Worm (Caenorhabditis elegans): Measurements from ENCODE around the gene daf-37.

daf-37 gene

ce11 chrII:6236093-6236945 lies 28.3 kb upstream of the daf-37 start:
- TF ChIP-seq nhr-129 (tag; optimal IDR thresholded peaks at IDR 0.05): peak; percentile 21
- no peak for TF ChIP-seq blmp-1 (tag; optimal IDR thresholded peaks at IDR 0.05; ENCODE audit: insufficient read depth)
- TF ChIP-seq F13H6.1 (tag; optimal IDR thresholded peaks at IDR 0.05): peak; percentile 46
- peak; percentile 4 for TF ChIP-seq nhr-25 (tag; optimal IDR thresholded peaks at IDR 0.05)
- no peak for TF ChIP-seq elt-1 (tag; optimal IDR thresholded peaks at IDR 0.05)

ce11 chrII:6235432-6236092 lies 27.5 kb upstream of the daf-37 start, which contains the start of gene T24H7.9:
Gene T24H7.9, minus strand, starts transcription at chrII:6235505.
- peak; percentile 27 for TF ChIP-seq fos-1 (tag; optimal IDR thresholded peaks at IDR 0.05)
- no peak for TF ChIP-seq unc-62 (GFP tag; optimal IDR thresholded peaks at IDR 0.05)

DNA sequence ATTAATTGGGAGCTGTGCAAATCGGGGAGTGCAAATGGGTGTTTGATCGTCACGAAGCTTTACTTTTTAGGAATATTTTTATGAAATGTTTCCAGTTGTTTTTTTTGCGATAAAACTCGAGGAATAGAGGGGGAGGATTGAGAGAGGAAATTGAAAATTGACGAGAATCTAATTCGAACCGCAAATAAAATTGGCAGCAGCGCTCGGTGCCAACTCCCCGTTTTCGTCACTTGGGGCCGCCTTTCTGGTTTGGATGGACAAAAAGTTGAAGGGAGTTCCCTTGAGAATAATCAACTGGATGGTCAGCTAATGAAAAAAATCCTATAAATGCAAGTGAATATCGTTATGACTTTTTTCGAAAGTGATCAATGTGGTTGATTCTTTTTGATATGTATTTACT lies 22.1 kb upstream of the daf-37 start:
- TF ChIP-seq elt-3 (tag; optimal IDR thresholded peaks at IDR 0.05) (no peak), ztf-1 (GFP tag; conservative IDR thresholded peaks at IDR 0.05) (no peak), ztf-11 (tag; optimal IDR thresholded peaks at IDR 0.05) (no peak), dmd-4 (tag; optimal IDR thresholded peaks at IDR 0.05) (no peak), mbf-1 (tag; optimal IDR thresholded peaks at IDR 0.05) (no peak), nhr-11 (tag; optimal IDR thresholded peaks at IDR 0.05) (no peak), ceh-82 (tag; optimal IDR thresholded peaks at IDR 0.05) (no peak), unc-62 (GFP tag; optimal IDR thresholded peaks at IDR 0.05) (no peak), nhr-6 (tag; optimal IDR thresholded peaks at IDR 0.05) (no peak), sma-9 (GFP tag; optimal IDR thresholded peaks at IDR 0.05) (no peak), sma-9 (tag; optimal IDR thresholded peaks at IDR 0.05) (no peak), mdl-1 (tag; optimal IDR thresholded peaks at IDR 0.05) (no peak), sem-4 (tag; optimal IDR thresholded peaks at IDR 0.05) (no peak), nhr-237 (tag; optimal IDR thresholded peaks at IDR 0.05) (no peak), lin-11 (tag; optimal IDR thresholded peaks at IDR 0.05) (no peak), lin-39 (tag; optimal IDR thresholded peaks at IDR 0.05) (no peak), aly-2 (tag; optimal IDR thresholded peaks at IDR 0.05) (no peak), mab-5 (tag; optimal IDR thresholded peaks at IDR 0.05) (no peak), nhr-77 (tag; optimal IDR thresholded peaks at IDR 0.05) (no peak)

DNA sequence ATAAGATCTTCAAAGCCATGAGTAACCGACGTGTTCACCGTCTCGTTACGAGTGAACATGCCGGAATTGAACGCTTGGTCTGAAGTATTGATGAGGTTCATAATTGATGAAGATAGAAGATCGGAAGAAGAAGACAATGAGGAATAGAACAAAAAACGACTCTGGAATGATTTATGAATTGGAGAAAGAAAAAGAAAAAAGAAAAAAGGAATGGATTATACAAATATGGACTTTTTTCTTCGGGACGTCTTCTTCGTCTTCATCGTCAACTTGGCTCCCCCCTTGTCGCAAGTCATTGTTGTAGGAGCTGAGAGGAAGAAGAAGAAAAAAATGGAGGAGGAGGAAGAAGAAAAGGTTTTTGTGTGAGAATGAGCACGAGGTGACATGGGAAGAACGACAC lies 19.0 kb upstream of the daf-37 start, which contains the start of gene srsy-2:
srsy-2 (minus strand) TSS at position 101 of the 400 bp plus-strand sequence.
- TF ChIP-seq sma-3 (GFP tag; optimal IDR thresholded peaks at IDR 0.05) (no peak), nhr-11 (tag; optimal IDR thresholded peaks at IDR 0.05) (no peak), blmp-1 (tag; optimal IDR thresholded peaks at IDR 0.05; ENCODE audit: insufficient read depth) (no peak), elt-1 (tag; optimal IDR thresholded peaks at IDR 0.05) (no peak), ceh-82 (tag; optimal IDR thresholded peaks at IDR 0.05) (no peak), mdl-1 (tag; optimal IDR thresholded peaks at IDR 0.05) (no peak), C34F6.9 (tag; optimal IDR thresholded peaks at IDR 0.05) (no peak), unc-55 (GFP tag; optimal IDR thresholded peaks at IDR 0.05) (peak; percentile 67), skn-1 (tag; optimal IDR thresholded peaks at IDR 0.05) (no peak), sma-9 (GFP tag; optimal IDR thresholded peaks at IDR 0.05) (peak; percentile 8), sma-9 (tag; optimal IDR thresholded peaks at IDR 0.05) (no peak), aly-2 (tag; optimal IDR thresholded peaks at IDR 0.05) (no peak), nhr-237 (tag; optimal IDR thresholded peaks at IDR 0.05) (no peak), nhr-6 (tag; optimal IDR thresholded peaks at IDR 0.05) (no peak), elt-3 (tag; optimal IDR thresholded peaks at IDR 0.05) (no peak), peb-1 (tag; optimal IDR thresholded peaks at IDR 0.05) (no peak), lin-13 (GFP tag; optimal IDR thresholded peaks at IDR 0.05) (no peak), nhr-77 (tag; optimal IDR thresholded peaks at IDR 0.05) (no peak), unc-39 (tag; optimal IDR thresholded peaks at IDR 0.05) (no peak), mab-5 (tag; optimal IDR thresholded peaks at IDR 0.05) (peak; percentile 1), ztf-4 (tag; optimal IDR thresholded peaks at IDR 0.05) (no peak)
